Worm (Caenorhabditis elegans): ENCODE data around the gene C16B8.4.

ce11 chrX:3966332-3966731 is 7.1 kb downstream of the C16B8.4 start, which contains the start of gene C16B8.2:
- TF ChIP-seq snpc-4 (tag; optimal IDR thresholded peaks at IDR 0.05) (no peak), ceh-82 (tag; optimal IDR thresholded peaks at IDR 0.05) (no peak), unc-62 (GFP tag; optimal IDR thresholded peaks at IDR 0.05) (no peak), nhr-11 (tag; optimal IDR thresholded peaks at IDR 0.05) (no peak), ceh-28 (tag; optimal IDR thresholded peaks at IDR 0.05) (no peak), sea-2 (GFP tag; optimal IDR thresholded peaks at IDR 0.05) (no peak), ama-1 (optimal IDR thresholded peaks at IDR 0.05) (no peak), nhr-77 (tag; optimal IDR thresholded peaks at IDR 0.05) (no peak), pha-4 (tag; optimal IDR thresholded peaks at IDR 0.05) (no peak)
